Worm (Caenorhabditis elegans): ENCODE measurements around the gene C06E8.5.

The C06E8.5 gene

DNA sequence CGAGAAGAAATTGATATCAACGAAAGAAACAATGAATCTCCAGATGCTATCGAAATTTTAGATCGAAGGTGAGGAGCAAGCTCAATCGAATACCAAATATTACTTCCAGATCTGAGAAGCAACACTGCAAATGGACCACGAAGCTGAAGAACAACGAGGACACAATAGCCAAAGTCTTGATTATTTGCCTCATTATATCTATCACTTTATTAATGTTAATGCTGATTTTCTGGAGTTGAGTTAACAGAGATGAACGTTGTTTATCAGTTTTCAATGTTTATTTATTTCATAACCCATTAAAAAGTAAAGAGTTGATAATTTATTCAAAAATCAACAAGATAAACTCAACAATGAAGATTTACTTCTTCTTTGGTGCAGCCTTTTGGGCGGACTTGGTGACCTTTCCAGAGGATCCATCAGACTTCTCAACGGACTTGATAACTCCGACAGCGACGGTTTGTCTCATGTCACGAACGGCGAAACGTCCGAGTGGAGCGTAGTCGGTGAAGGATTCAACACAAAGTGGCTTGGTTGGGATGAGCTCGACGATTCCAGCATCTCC, 35.4 kb downstream of the C06E8.5 start:
- peak; percentile 6; the same call in 1 of the 2 replicates for TF ChIP-seq lim-7 (GFP tag; IDR thresholded peaks at IDR 0.05)
- no peak for TF ChIP-seq Y105C5A.15 (GFP tag; IDR thresholded peaks at IDR 0.05)
- peak; percentile 59; the same call in 1 of the 2 replicates for TF ChIP-seq pha-4 (GFP tag; IDR thresholded peaks at IDR 0.05)
- no peak for TF ChIP-seq pha-4 (tag; optimal IDR thresholded peaks at IDR 0.05)
- no peak for TF ChIP-seq zip-2 (tag; optimal IDR thresholded peaks at IDR 0.05)
- peak; percentile 20 for TF ChIP-seq aha-1 (tag)
- peak; percentile 70 for TF ChIP-seq lin-38 (GFP tag; IDR thresholded peaks at IDR 0.05)
- TF ChIP-seq lsy-2 (tag; optimal IDR thresholded peaks at IDR 0.05), result peak in 1 of 2 experiments; percentile 52
- TF ChIP-seq saeg-2 (GFP tag; IDR thresholded peaks at IDR 0.05), result no peak
- no peak for TF ChIP-seq snpc-4 (tag; optimal IDR thresholded peaks at IDR 0.05)
- TF ChIP-seq Y5F2A.4 (GFP tag; optimal IDR thresholded peaks at IDR 0.05), result peak; percentile 44
- TF ChIP-seq lir-3 (tag; optimal IDR thresholded peaks at IDR 0.05), result no peak
- TF ChIP-seq unc-130 (GFP tag; optimal IDR thresholded peaks at IDR 0.05), result peak; percentile 76
- TF ChIP-seq T20F7.1 (GFP tag; optimal IDR thresholded peaks at IDR 0.05), result peak; percentile 32
- TF ChIP-seq dmd-6 (GFP tag; IDR thresholded peaks at IDR 0.05), result no peak
- TF ChIP-seq R02D3.7 (tag; optimal IDR thresholded peaks at IDR 0.05), result peak; percentile 25
- peak; percentile 34; the same call in 1 of the 2 replicates for TF ChIP-seq zfp-3 (GFP tag; conservative IDR thresholded peaks at IDR 0.05)
- 0 out of 2 replicates have a peak, but pooled peaks have one; percentile 24 for TF ChIP-seq Y75B8A.6 (GFP tag; IDR thresholded peaks at IDR 0.05)
- TF ChIP-seq lin-1 (GFP tag; IDR thresholded peaks at IDR 0.05), result peak; percentile 27; the same call in 1 of the 2 replicates
- TF ChIP-seq mes-2 (tag; optimal IDR thresholded peaks at IDR 0.05; ENCODE audit: poor library complexity, severe bottlenecking), result peak; percentile 37
- peak; percentile 17 for TF ChIP-seq lin-13 (GFP tag; optimal IDR thresholded peaks at IDR 0.05)
- TF ChIP-seq F49E8.2 (tag; optimal IDR thresholded peaks at IDR 0.05; ENCODE audit: borderline replicate concordance), result peak; percentile 90
- TF ChIP-seq ces-1 (GFP tag; optimal IDR thresholded peaks at IDR 0.05), result no peak
- TF ChIP-seq snpc-1.2 (GFP tag; IDR thresholded peaks at IDR 0.05), result peak; percentile 76
- peak; percentile 76 for TF ChIP-seq arid-1 (GFP tag; conservative IDR thresholded peaks at IDR 0.05)
- peak; percentile 18 for TF ChIP-seq nhr-48 (tag; optimal IDR thresholded peaks at IDR 0.05)
- no peak for TF ChIP-seq daf-16 (GFP tag; optimal IDR thresholded peaks at IDR 0.05)
- TF ChIP-seq daf-16 (tag; optimal IDR thresholded peaks at IDR 0.05), result peak; percentile 14
- TF ChIP-seq T26A8.4 (GFP tag; IDR thresholded peaks at IDR 0.05), result peak; percentile 52; the same call in 1 of the 2 replicates
- TF ChIP-seq tra-1 (GFP tag; IDR thresholded peaks at IDR 0.05), result peak; percentile 28; the same call in 1 of the 2 replicates
- no peak for TF ChIP-seq ztf-11 (tag; optimal IDR thresholded peaks at IDR 0.05)
- peak; percentile 84 for TF ChIP-seq Y48G9A.11 (GFP tag; IDR thresholded peaks at IDR 0.05)
- no peak for TF ChIP-seq nhr-77 (tag; optimal IDR thresholded peaks at IDR 0.05)
- TF ChIP-seq rbr-2 (tag; optimal IDR thresholded peaks at IDR 0.05), result no peak

DNA sequence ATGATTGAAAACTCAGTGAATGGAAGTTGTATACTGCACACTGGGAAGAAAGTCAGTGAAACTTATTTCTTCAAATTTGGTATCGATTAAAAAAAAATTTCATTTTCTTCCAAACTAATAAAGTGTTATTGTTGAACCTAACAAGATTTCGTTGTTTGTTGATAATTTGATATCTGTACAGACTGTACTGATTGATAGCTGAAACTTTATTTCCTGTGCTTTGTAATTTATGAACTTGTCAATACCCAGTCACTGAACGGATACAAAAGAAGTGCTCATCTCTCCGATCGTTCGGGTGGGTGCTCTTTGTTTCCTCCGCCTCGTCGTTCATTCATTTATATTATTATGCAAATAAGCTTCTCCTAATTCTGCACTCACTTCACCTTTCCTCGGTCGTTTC, 36.2 kb downstream of the C06E8.5 start, which contains the start of gene F31E3.12:
F31E3.12 (plus strand) TSS at position 301 of the 400 bp plus-strand sequence.
- TF ChIP-seq ZK546.5 (tag; optimal IDR thresholded peaks at IDR 0.05) (no peak), aha-1 (tag) (peak; percentile 7)

DNA sequence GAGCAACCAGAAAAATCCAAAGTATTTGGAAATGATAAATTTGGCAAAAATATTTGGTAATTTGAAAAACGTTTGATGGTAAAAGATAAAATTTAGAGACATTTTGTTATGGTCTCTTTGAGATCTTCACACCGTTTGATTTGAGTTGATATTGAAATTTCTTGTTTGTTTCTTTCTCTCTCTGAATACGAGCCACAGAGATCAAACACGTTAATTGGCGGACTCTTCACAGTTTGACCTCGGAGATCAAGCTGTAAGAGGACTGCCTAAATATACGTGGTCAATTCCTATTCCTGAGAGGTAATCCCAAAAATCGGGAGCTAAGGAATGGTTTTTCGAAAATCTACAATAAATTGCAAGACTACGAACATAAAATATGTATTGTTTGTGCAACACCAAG, 36.6 kb downstream of the C06E8.5 start:
- TF ChIP-seq Y5F2A.4 (GFP tag; optimal IDR thresholded peaks at IDR 0.05) (no peak), madf-5 (GFP tag; IDR thresholded peaks at IDR 0.05) (no peak), lin-13 (GFP tag; optimal IDR thresholded peaks at IDR 0.05) (no peak), nhr-11 (tag; optimal IDR thresholded peaks at IDR 0.05) (no peak), nhr-41 (GFP tag; IDR thresholded peaks at IDR 0.05) (no peak), F26F4.8 (GFP tag; conservative IDR thresholded peaks at IDR 0.05) (no peak), hlh-11 (tag; optimal IDR thresholded peaks at IDR 0.05) (no peak), dmd-9 (GFP tag; IDR thresholded peaks at IDR 0.05) (no peak), ztf-7 (tag; optimal IDR thresholded peaks at IDR 0.05) (no peak), dpl-1 (GFP tag; optimal IDR thresholded peaks at IDR 0.05) (no peak)
